Fruit fly (Drosophila melanogaster) whole organism, embryonic: ENCODE measurements around the gene Trpgamma.

Source experiments
- Bgb ChIP-seq: fragments of 200-800 bp; sonication (Bioruptor generic); IDR thresholded peaks from 2 replicates; pipeline ENCODE4 v1.3.6; 2022; ENCODE audit warnings: missing biosample characterization, missing genetic modification characterization; ENCODE audit not compliant: partially characterized antibody
- CG12155 ChIP-seq: fragments of 200-800 bp; sonication (Bioruptor generic); optimal IDR thresholded peaks from 3 replicates; lab custom pipeline; 2016; ENCODE audit warnings: missing biosample characterization, missing genetic modification characterization
- CG13894 ChIP-seq: fragments of 200-800 bp; sonication (Bioruptor generic); optimal IDR thresholded peaks from 3 replicates; lab custom pipeline; 2018; ENCODE audit warnings: missing biosample characterization, mild to moderate bottlenecking, missing genetic modification characterization, moderate library complexity
- CG43689 ChIP-seq: fragments of 200-800 bp; sonication (Bioruptor generic); IDR thresholded peaks from 2 replicates; pipeline ENCODE4 v1.3.6; 2022; ENCODE audit warnings: missing biosample characterization, missing genetic modification characterization
- btn ChIP-seq: fragments of 200-800 bp; sonication (Bioruptor generic); optimal IDR thresholded peaks from 2 replicates; lab custom pipeline; 2016; ENCODE audit warnings: missing biosample characterization, missing genetic modification characterization
- gcm ChIP-seq: fragments of 200-800 bp; sonication (Bioruptor generic); optimal IDR thresholded peaks from 2 replicates; lab custom pipeline; 2019; ENCODE audit warnings: missing biosample characterization, mild to moderate bottlenecking, missing genetic modification characterization, moderate library complexity
- hb ChIP-seq: fragments of 200-800 bp; sonication (Bioruptor generic); IDR thresholded peaks from 3 replicates; pipeline ENCODE4 v1.3.6; 2022; ENCODE audit warnings: missing biosample characterization, missing genetic modification characterization; ENCODE audit not compliant: partially characterized antibody
- slp2 ChIP-seq: fragments of 200-800 bp; sonication (Bioruptor generic); optimal IDR thresholded peaks from 2 replicates; lab custom pipeline; 2016; ENCODE audit warnings: missing biosample characterization, missing genetic modification characterization

Trpgamma gene

dm6 chr2L:16616282-16616681 is 60.2 kb downstream of the Trpgamma start:
- no peak for TF ChIP-seq hb
- TF ChIP-seq CG12155 (GFP tag; lab: Kevin White, UChicago): no peak
- TF ChIP-seq gcm (GFP tag; lab: Kevin White, UChicago): peak; percentile 93
- TF ChIP-seq CG13894 (tag; lab: Kevin White, UChicago): no peak
- no peak for TF ChIP-seq Bgb
- TF ChIP-seq slp2 (GFP tag; lab: Kevin White, UChicago): no peak
- TF ChIP-seq CG43689 (GFP tag; lab: Robert Waterston, UW): no peak
- TF ChIP-seq btn (GFP tag; lab: Kevin White, UChicago): no peak
